Worm (Caenorhabditis elegans) whole organism, midembryonic: ENCODE measurements around the gene T22G5.3.

ENCODE experiments used
- T22C8.4 ChIP-seq: fragments of 200-800 bp; sonication (Bioruptor generic); IDR thresholded peaks from 2 replicates; pipeline ENCODE4 v1.3.6; 2022; ENCODE audit warnings: missing genetic modification characterization, missing compliant biosample characterization
- cog-1 ChIP-seq: sonication (generic microtip); optimal IDR thresholded peaks from 2 replicates; lab custom pipeline; 2016; ENCODE audit warnings: missing genetic modification characterization, missing compliant biosample characterization
- flt-1 ChIP-seq: fragments of 200-800 bp; sonication (Bioruptor generic); IDR thresholded peaks from 2 replicates; pipeline ENCODE4 v1.3.6; 2022; ENCODE audit warnings: missing genetic modification characterization, missing compliant biosample characterization
- klf-2 ChIP-seq: fragments of 200-800 bp; sonication (Bioruptor generic); conservative IDR thresholded peaks from 2 replicates; pipeline ENCODE4 v1.3.6; 2022; ENCODE audit warnings: missing genetic modification reagents, missing genetic modification characterization, missing compliant biosample characterization
- med-1 ChIP-seq: sonication (generic microtip); optimal IDR thresholded peaks from 2 replicates; lab custom pipeline; 2017; ENCODE audit warnings: missing genetic modification characterization, mild to moderate bottlenecking, missing compliant biosample characterization, antibody characterized with exemption, missing genetic modification reagents; ENCODE audit not compliant: insufficient read depth
- ref-1 ChIP-seq: fragments of 200-800 bp; sonication (Bioruptor generic); conservative IDR thresholded peaks from 2 replicates; pipeline ENCODE4 v1.3.6; 2022; ENCODE audit warnings: missing genetic modification reagents, missing genetic modification characterization, missing compliant biosample characterization
- tab-1 ChIP-seq: fragments of 200-800 bp; sonication (Bioruptor generic); IDR thresholded peaks from 2 replicates; pipeline ENCODE4 v1.3.6; 2022; ENCODE audit warnings: missing genetic modification characterization, missing compliant biosample characterization
- ztf-29 ChIP-seq: fragments of 200-800 bp; sonication (Bioruptor generic); IDR thresholded peaks from 2 replicates; pipeline ENCODE4 v1.3.6; 2022; ENCODE audit warnings: missing genetic modification reagents, missing genetic modification characterization, missing compliant biosample characterization

- TF ChIP-seq ref-1 (GFP tag; lab: Robert Waterston, UW), result no peak
- no peak for TF ChIP-seq flt-1 (GFP tag; lab: Robert Waterston, UW)
- no peak for TF ChIP-seq cog-1 (tag; lab: Kevin White, UChicago)
- TF ChIP-seq med-1, result no peak
- TF ChIP-seq klf-2 (GFP tag; lab: Robert Waterston, UW), result no peak
- no peak for TF ChIP-seq ztf-29 (GFP tag; lab: Robert Waterston, UW)
- no peak for TF ChIP-seq T22C8.4
- TF ChIP-seq tab-1, result no peak
These were observed 11.2 kb upstream of the T22G5.3 start for ce11 chrV:13869551-13869950.
